Fruit fly (Drosophila melanogaster): ENCODE results near the gene CG34357.

dm6 chr3R:4472694-4472975 lies 85.2 kb downstream of the CG34357 start:
- no peak for TF ChIP-seq CTCF (optimal IDR thresholded peaks at IDR 0.05)
- no peak for TF ChIP-seq CG8478 (optimal IDR thresholded peaks at IDR 0.05)

All from S2 (cell line).